Worm (Caenorhabditis elegans) whole organism, L4/young adult: ENCODE results near the gene M7.7.

Experiments used
- W03F9.2 ChIP-seq: fragments of 150-350 bp; optimal IDR thresholded peaks from 2 replicates; lab custom pipeline; 2014; ENCODE audit warnings: missing biosample characterization, missing genetic modification characterization
- dao-5 ChIP-seq: sonication (generic microtip); optimal IDR thresholded peaks from 2 replicates; lab custom pipeline; 2016; ENCODE audit warnings: missing genotype, missing genetic modification characterization, moderate library complexity, missing compliant biosample characterization
- him-1 ChIP-seq: sonication (generic microtip); optimal IDR thresholded peaks from 2 replicates; lab custom pipeline; 2016; ENCODE audit warnings: missing genotype, missing genetic modification reagents, missing genetic modification characterization, missing compliant biosample characterization

DNA sequence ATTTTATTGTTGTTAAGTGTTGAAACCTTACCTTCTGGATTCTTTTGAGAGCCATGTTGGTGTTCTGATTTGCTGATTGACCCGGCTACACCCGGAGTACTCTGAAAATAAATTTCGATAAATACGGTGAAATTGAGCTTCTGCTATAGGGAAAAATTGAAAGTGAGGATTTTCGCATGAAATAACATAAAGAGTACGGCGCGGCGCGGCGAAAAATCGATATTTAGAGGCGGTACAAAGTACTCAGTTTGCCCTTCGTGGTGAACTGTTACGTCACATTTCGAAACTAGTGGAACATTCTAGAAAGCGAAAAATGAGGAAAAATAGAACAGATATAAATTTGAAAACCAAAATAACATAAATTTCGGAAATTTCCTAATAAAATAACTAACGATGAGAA is 7.5 kb upstream of the M7.7 start, which contains the start of gene let-70:
- TF ChIP-seq dao-5 (tag; lab: Kevin White, UChicago), result no peak
- no peak for TF ChIP-seq him-1 (tag; lab: Kevin White, UChicago)
- no peak for TF ChIP-seq W03F9.2 (tag; lab: Kevin White, UChicago)
